Fruit fly (Drosophila melanogaster): Measurements from ENCODE around the gene CG13813.
A peak's percentile ranks its signal among the peaks of the same experiment; 100 is the strongest.

- TF ChIP-seq CG4496 (GFP tag; IDR thresholded peaks at IDR 0.05): no peak; the same call in 2 of the 3 replicates
- TF ChIP-seq rn (GFP tag; IDR thresholded peaks at IDR 0.05): no peak
- no peak for TF ChIP-seq gl (tag; optimal IDR thresholded peaks at IDR 0.05)
- TF ChIP-seq CG32121 (GFP tag; IDR thresholded peaks at IDR 0.05): no peak
- TF ChIP-seq fd96Ca (GFP tag; IDR thresholded peaks at IDR 0.05): no peak
- no peak for TF ChIP-seq CG15710 (tag; optimal IDR thresholded peaks at IDR 0.05)
- TF ChIP-seq CG14655 (GFP tag; optimal IDR thresholded peaks at IDR 0.05): no peak
- no peak; the same call in 1 of the 2 replicates for TF ChIP-seq Ets98B (GFP tag; IDR thresholded peaks at IDR 0.05)
- peak; percentile 97 for TF ChIP-seq EcR (GFP tag; optimal IDR thresholded peaks at IDR 0.05)
- no peak for TF ChIP-seq CG8301 (tag; optimal IDR thresholded peaks at IDR 0.05)
- no peak for TF ChIP-seq CG34367 (tag; optimal IDR thresholded peaks at IDR 0.05)
- no peak for TF ChIP-seq Snoo (tag; optimal IDR thresholded peaks at IDR 0.05)
- no peak for TF ChIP-seq Pif1A (GFP tag; optimal IDR thresholded peaks at IDR 0.05)
These were observed 1.2 kb upstream of the CG13813 start for dm6 chr3L:20230178-20230775.

All from whole organism, pupa.